Fruit fly (Drosophila melanogaster) whole organism, embryonic: Measurements from ENCODE around the gene CG14667.

Source experiments
- Adf1 ChIP-seq: fragments of 200-800 bp; sonication (Bioruptor generic); IDR thresholded peaks from 2 replicates; pipeline ENCODE4 v1.3.6; 2022; ENCODE audit warnings: missing biosample characterization, missing genetic modification characterization
- CG10979 ChIP-seq: fragments of 200-800 bp; sonication (Bioruptor generic); optimal IDR thresholded peaks from 2 replicates; lab custom pipeline; 2018; ENCODE audit warnings: missing biosample characterization, mild to moderate bottlenecking, missing genetic modification characterization, moderate library complexity
- CG11247 ChIP-seq: fragments of 200-800 bp; sonication (Bioruptor generic); IDR thresholded peaks from 2 replicates; pipeline ENCODE4 v1.3.6; 2022; ENCODE audit warnings: missing biosample characterization, missing genetic modification characterization
- CG12769 ChIP-seq: fragments of 200-800 bp; sonication (Bioruptor generic); optimal IDR thresholded peaks from 2 replicates; lab custom pipeline; 2019; ENCODE audit warnings: missing biosample characterization, mild to moderate bottlenecking, missing genetic modification characterization, moderate library complexity
- CG13287 ChIP-seq: fragments of 200-800 bp; sonication (Bioruptor generic); IDR thresholded peaks from 2 replicates; pipeline ENCODE4 v1.3.6; 2022; ENCODE audit warnings: missing biosample characterization, missing genetic modification characterization; ENCODE audit not compliant: partially characterized antibody
- CG13894 ChIP-seq: fragments of 200-800 bp; sonication (Bioruptor generic); optimal IDR thresholded peaks from 3 replicates; lab custom pipeline; 2018; ENCODE audit warnings: missing biosample characterization, mild to moderate bottlenecking, missing genetic modification characterization, moderate library complexity
- CG15269 ChIP-seq: fragments of 200-800 bp; sonication (Bioruptor generic); optimal IDR thresholded peaks from 2 replicates; lab custom pipeline; 2018; ENCODE audit warnings: missing biosample characterization, mild to moderate bottlenecking, missing genetic modification characterization, moderate library complexity
- CG2199 ChIP-seq: fragments of 200-800 bp; sonication (Bioruptor generic); IDR thresholded peaks from 3 replicates; pipeline ENCODE4 v1.3.6; 2022; ENCODE audit warnings: missing biosample characterization, missing genetic modification characterization
- CG34422 ChIP-seq: fragments of 200-800 bp; sonication (Bioruptor generic); IDR thresholded peaks from 3 replicates; pipeline ENCODE4 v1.3.6; 2022; ENCODE audit warnings: missing biosample characterization, missing genetic modification characterization
- CG8924 ChIP-seq: fragments of 200-800 bp; optimal IDR thresholded peaks from 3 replicates; lab custom pipeline; 2019; ENCODE audit warnings: missing biosample characterization, mild to moderate bottlenecking, missing genetic modification characterization, moderate library complexity
- Deaf1 ChIP-seq: fragments of 200-800 bp; optimal IDR thresholded peaks from 3 replicates; lab custom pipeline; 2019; ENCODE audit warnings: missing biosample characterization, mild to moderate bottlenecking, missing genetic modification characterization, moderate library complexity
- Ets65A ChIP-seq: fragments of 200-800 bp; sonication (Bioruptor generic); peaks from one replicate; lab custom pipeline; 2016; ENCODE audit warnings: missing biosample characterization, missing genetic modification characterization
- Ets97D ChIP-seq: fragments of 200-800 bp; sonication (Bioruptor generic); optimal IDR thresholded peaks from 3 replicates; lab custom pipeline; 2016; ENCODE audit warnings: missing biosample characterization, missing genetic modification characterization
- Hr39 ChIP-seq: fragments of >200 bp; optimal IDR thresholded peaks from 2 replicates; lab custom pipeline; 2017
- Jarid2 ChIP-seq: fragments of 200-800 bp; sonication (Bioruptor generic); optimal IDR thresholded peaks from 3 replicates; lab custom pipeline; 2017; ENCODE audit warnings: mild to moderate bottlenecking, missing biosample characterization, missing genetic modification reagents, missing genetic modification characterization
- Med ChIP-seq: fragments of 200-800 bp; sonication (Bioruptor generic); peaks from one replicate; lab custom pipeline; 2016; ENCODE audit warnings: missing biosample characterization, missing genetic modification characterization, mild to moderate bottlenecking, inconsistent platforms, moderate library complexity
- Ssrp ChIP-seq: fragments of 200-800 bp; sonication (Bioruptor generic); optimal IDR thresholded peaks from 2 replicates; lab custom pipeline; 2018; ENCODE audit warnings: missing biosample characterization, mild to moderate bottlenecking, missing genetic modification characterization, moderate library complexity
- amos ChIP-seq: fragments of 200-800 bp; sonication (Bioruptor generic); IDR thresholded peaks from 2 replicates; pipeline ENCODE4 v1.3.6; 2022; ENCODE audit warnings: missing biosample characterization, missing genetic modification characterization; ENCODE audit not compliant: partially characterized antibody
- ara ChIP-seq: fragments of 200-800 bp; sonication (Bioruptor generic); IDR thresholded peaks from 2 replicates; pipeline ENCODE4 v1.3.6; 2022; ENCODE audit warnings: missing biosample characterization, missing genetic modification characterization
- ato ChIP-seq: fragments of 200-800 bp; sonication (Bioruptor generic); IDR thresholded peaks from 2 replicates; pipeline ENCODE4 v1.3.6; 2022; ENCODE audit warnings: missing biosample characterization, missing genetic modification characterization; ENCODE audit not compliant: partially characterized antibody
- bbx ChIP-seq: fragments of 200-800 bp; sonication (Bioruptor generic); IDR thresholded peaks from 2 replicates; pipeline ENCODE4 v1.3.6; 2022; ENCODE audit warnings: missing biosample characterization, missing genetic modification characterization; ENCODE audit not compliant: partially characterized antibody
- bigmax ChIP-seq: fragments of 200-800 bp; sonication (Bioruptor generic); optimal IDR thresholded peaks from 2 replicates; lab custom pipeline; 2018; ENCODE audit warnings: missing biosample characterization, mild to moderate bottlenecking, missing genetic modification characterization
- cg ChIP-seq: fragments of 200-800 bp; sonication (Bioruptor generic); optimal IDR thresholded peaks from 3 replicates; lab custom pipeline; 2019; ENCODE audit warnings: missing biosample characterization, mild to moderate bottlenecking, missing genetic modification characterization, moderate library complexity
- chinmo ChIP-seq: fragments of 200-800 bp; sonication (Bioruptor generic); IDR thresholded peaks from 4 replicates; pipeline ENCODE4 v1.3.6; 2022; ENCODE audit warnings: missing biosample characterization, missing genetic modification characterization; ENCODE audit not compliant: partially characterized antibody
- ci ChIP-seq: fragments of 200-800 bp; sonication (Bioruptor generic); IDR thresholded peaks from 3 replicates; pipeline ENCODE4 v1.3.6; 2022; ENCODE audit warnings: missing biosample characterization, missing genetic modification characterization
- crp ChIP-seq, 2 experiments: fragments of 200-800 bp; sonication (Bioruptor generic); optimal IDR thresholded peaks; 2 replicates in 1 of 2; 3 replicates in 1 of 2; lab custom pipeline; 2017; ENCODE audit warnings: missing biosample characterization in 2 of 2, missing genetic modification characterization in 2 of 2, mild to moderate bottlenecking in 1 of 2, moderate library complexity in 1 of 2
- dimm ChIP-seq: fragments of 200-800 bp; sonication (Bioruptor generic); IDR thresholded peaks from 2 replicates; pipeline ENCODE4 v1.3.6; 2022; ENCODE audit warnings: missing biosample characterization, missing genetic modification characterization
- ewg ChIP-seq: fragments of 200-800 bp; sonication (Bioruptor generic); optimal IDR thresholded peaks from 3 replicates; lab custom pipeline; 2017; ENCODE audit warnings: mild to moderate bottlenecking, missing biosample characterization, missing genetic modification reagents, missing genetic modification characterization
- kay ChIP-seq: fragments of 200-800 bp; sonication (Bioruptor generic); optimal IDR thresholded peaks from 2 replicates; lab custom pipeline; 2016; ENCODE audit warnings: missing biosample characterization, missing genetic modification characterization
- lmd ChIP-seq: fragments of 200-800 bp; sonication (Bioruptor generic); IDR thresholded peaks from 2 replicates; pipeline ENCODE4 v1.3.6; 2022; ENCODE audit warnings: missing biosample characterization, missing genetic modification characterization
- mld ChIP-seq: fragments of 200-800 bp; sonication (Bioruptor generic); IDR thresholded peaks from 3 replicates; pipeline ENCODE4 v1.3.6; 2022; ENCODE audit warnings: missing biosample characterization, missing genetic modification characterization; ENCODE audit not compliant: partially characterized antibody
- oc ChIP-seq: fragments of 200-800 bp; sonication (Bioruptor generic); optimal IDR thresholded peaks from 2 replicates; lab custom pipeline; 2018; ENCODE audit warnings: missing biosample characterization, mild to moderate bottlenecking, missing genetic modification characterization, moderate library complexity
- otp ChIP-seq: fragments of 200-800 bp; sonication (Bioruptor generic); IDR thresholded peaks from 3 replicates; pipeline ENCODE4, ENCODE4 v1.3.6; 2022; ENCODE audit warnings: missing biosample characterization, missing genetic modification characterization
- pros ChIP-seq: fragments of 200-800 bp; sonication (Bioruptor generic); optimal IDR thresholded peaks from 3 replicates; lab custom pipeline; 2019; ENCODE audit warnings: missing biosample characterization, mild to moderate bottlenecking, missing genetic modification characterization, moderate library complexity
- rib ChIP-seq: fragments of 200-800 bp; sonication (Bioruptor generic); IDR thresholded peaks from 2 replicates; pipeline ENCODE4 v1.3.6; 2022; ENCODE audit warnings: missing biosample characterization, missing genetic modification characterization
- ro ChIP-seq: fragments of 200-800 bp; sonication (Bioruptor generic); IDR thresholded peaks from 2 replicates; pipeline ENCODE4 v1.3.6; 2022; ENCODE audit warnings: missing biosample characterization, missing genetic modification characterization
- sd ChIP-seq: fragments of 200-800 bp; sonication (Bioruptor generic); optimal IDR thresholded peaks from 3 replicates; lab custom pipeline; 2018; ENCODE audit warnings: missing biosample characterization, mild to moderate bottlenecking, missing genetic modification characterization, moderate library complexity
- sob ChIP-seq: fragments of 200-800 bp; sonication (Bioruptor generic); IDR thresholded peaks from 2 replicates; pipeline ENCODE4 v1.3.6; 2022; ENCODE audit warnings: missing biosample characterization, missing genetic modification characterization
- usp ChIP-seq: fragments of >200 bp; optimal IDR thresholded peaks from 2 replicates; lab custom pipeline; 2017; ENCODE audit warnings: missing biosample characterization, missing genetic modification characterization
- vvl ChIP-seq: fragments of 200-800 bp; sonication (Bioruptor generic); IDR thresholded peaks from 2 replicates; pipeline ENCODE4 v1.3.6; 2022; ENCODE audit warnings: missing biosample characterization, missing genetic modification characterization

CG14667 gene

dm6 chr3R:5392621-5393020, 17.8 kb downstream of the CG14667 start, which contains the start of gene kkv:
Gene kkv, minus strand, starts transcription at chr3R:5392866.
- peak; percentile 56 for TF ChIP-seq Jarid2 (GFP tag; lab: Kevin White, UChicago)
- no peak for TF ChIP-seq CG8924
- no peak for TF ChIP-seq Ssrp
- peak; percentile 42 for TF ChIP-seq CG13894 (tag; lab: Kevin White, UChicago)
- TF ChIP-seq vvl (GFP tag; lab: Robert Waterston, UW) = peak; percentile 31; the same call in 1 of the 2 replicates
- peak; percentile 43 for TF ChIP-seq CG12769
- no peak for TF ChIP-seq bigmax
- TF ChIP-seq CG2199 = 0 out of 3 replicates have a peak, but pooled peaks have one; percentile 28
- no peak for TF ChIP-seq CG10979 (tag; lab: Kevin White, UChicago)
- peak; percentile 78 for TF ChIP-seq cg
- peak; percentile 1 for TF ChIP-seq ewg (GFP tag; lab: Kevin White, UChicago)
- TF ChIP-seq usp (GFP tag; lab: Kevin White, UChicago) = no peak
- no peak for TF ChIP-seq Ets97D (GFP tag; lab: Kevin White, UChicago)
- no peak for TF ChIP-seq Hr39 (lab: Kevin White, UChicago)
- peak; percentile 45 for TF ChIP-seq sd (tag; lab: Kevin White, UChicago)
- TF ChIP-seq Adf1 (GFP tag; lab: Robert Waterston, UW) = peak; percentile 86
- TF ChIP-seq oc = peak; percentile 37
- TF ChIP-seq rib (GFP tag; lab: Robert Waterston, UW) = peak; percentile 41; the same call in 1 of the 2 replicates
- TF ChIP-seq kay (GFP tag; lab: Kevin White, UChicago) = no peak
- peak; percentile 85 for TF ChIP-seq CG11247 (GFP tag; lab: Robert Waterston, UW)
- TF ChIP-seq ato (GFP tag; lab: Robert Waterston, UW) = 0 out of 2 replicates have a peak, but pooled peaks have one; percentile 13
- TF ChIP-seq bbx = peak; percentile 44
- 0 out of 2 replicates have a peak, but pooled peaks have one; percentile 18 for TF ChIP-seq amos (GFP tag; lab: Robert Waterston, UW)
- TF ChIP-seq ci (GFP tag; lab: Robert Waterston, UW) = peak; percentile 26; the same call in 1 of the 3 replicates
- no peak for TF ChIP-seq crp (GFP tag; optimal IDR thresholded peaks at IDR 0.05; lab: Kevin White, UChicago)
- TF ChIP-seq CG15269 (tag; lab: Kevin White, UChicago) = peak; percentile 76
- peak; percentile 31 for TF ChIP-seq Med (GFP tag; lab: Kevin White, UChicago)
- TF ChIP-seq sob = peak; percentile 25; the same call in 1 of the 2 replicates
- TF ChIP-seq chinmo = peak; percentile 92
- 0 out of 3 replicates have a peak, but pooled peaks have one; percentile 41 for TF ChIP-seq mld
- no peak for TF ChIP-seq lmd (GFP tag; lab: Robert Waterston, UW)
- 0 out of 3 replicates have a peak, but pooled peaks have one; percentile 9 for TF ChIP-seq otp (GFP tag; lab: Robert Waterston, UW)
- peak; percentile 52 for TF ChIP-seq Deaf1 (tag; lab: Kevin White, UChicago)
- TF ChIP-seq CG13287 (GFP tag; lab: Robert Waterston, UW) = peak; percentile 18; the same call in 1 of the 2 replicates
- TF ChIP-seq CG34422 (GFP tag; lab: Robert Waterston, UW) = 0 out of 3 replicates have a peak, but pooled peaks have one; percentile 33
- no peak for TF ChIP-seq dimm (GFP tag; lab: Robert Waterston, UW)
- peak; percentile 17 for TF ChIP-seq Ets65A (GFP tag; lab: Kevin White, UChicago)
- TF ChIP-seq ro (GFP tag; lab: Robert Waterston, UW) = no peak
- TF ChIP-seq ara (GFP tag; lab: Robert Waterston, UW) = no peak
- TF ChIP-seq pros (GFP tag; lab: Kevin White, UChicago) = peak; percentile 95
- TF ChIP-seq, all 482 proteins: peak for 27
